Fruit fly (Drosophila melanogaster) whole organism, embryonic: ENCODE data around the gene CG14947.

ENCODE experiments used
- Abd-B ChIP-seq: fragments of 200-800 bp; sonication (Bioruptor generic); optimal IDR thresholded peaks from 2 replicates; lab custom pipeline; 2018; ENCODE audit warnings: missing biosample characterization, mild to moderate bottlenecking, missing genetic modification characterization, moderate library complexity
- Antp ChIP-seq: fragments of 200-800 bp; sonication (Bioruptor generic); optimal IDR thresholded peaks from 3 replicates; lab custom pipeline; 2016; ENCODE audit warnings: missing biosample characterization, missing genetic modification characterization
- Atf-2 ChIP-seq: fragments of 200-800 bp; sonication (Bioruptor generic); optimal IDR thresholded peaks from 2 replicates; lab custom pipeline; 2016; ENCODE audit warnings: missing biosample characterization, missing genetic modification characterization
- CG11560 ChIP-seq: fragments of 200-800 bp; sonication (Bioruptor generic); IDR thresholded peaks from 3 replicates; pipeline ENCODE4 v1.3.6; 2022; ENCODE audit warnings: missing biosample characterization, missing genetic modification characterization
- CG12236 ChIP-seq: fragments of 200-800 bp; sonication (Bioruptor generic); optimal IDR thresholded peaks from 2 replicates; lab custom pipeline; 2016; ENCODE audit warnings: missing biosample characterization, missing genetic modification characterization
- CG12659 ChIP-seq: fragments of 200-800 bp; sonication (Bioruptor generic); optimal IDR thresholded peaks from 3 replicates; lab custom pipeline; 2017; ENCODE audit warnings: mild to moderate bottlenecking, missing biosample characterization, missing genetic modification reagents, missing genetic modification characterization
- CG12769 ChIP-seq: fragments of 200-800 bp; sonication (Bioruptor generic); optimal IDR thresholded peaks from 2 replicates; lab custom pipeline; 2019; ENCODE audit warnings: missing biosample characterization, mild to moderate bottlenecking, missing genetic modification characterization, moderate library complexity
- CG13123 ChIP-seq: fragments of 200-800 bp; sonication (Bioruptor generic); optimal IDR thresholded peaks from 2 replicates; lab custom pipeline; 2016; ENCODE audit warnings: missing biosample characterization, missing genetic modification characterization
- CG15073 ChIP-seq: fragments of 200-800 bp; sonication (Bioruptor generic); optimal IDR thresholded peaks from 2 replicates; lab custom pipeline; 2016; ENCODE audit warnings: missing biosample characterization, missing genetic modification characterization
- CG17359 ChIP-seq: fragments of 200-800 bp; sonication (Bioruptor generic); optimal IDR thresholded peaks from 3 replicates; lab custom pipeline; 2018; ENCODE audit warnings: missing biosample characterization, mild to moderate bottlenecking, missing genetic modification characterization, moderate library complexity
- CG30431 ChIP-seq: fragments of 200-800 bp; sonication (Bioruptor generic); optimal IDR thresholded peaks from 2 replicates; lab custom pipeline; 2017; ENCODE audit warnings: missing biosample characterization, missing genetic modification characterization
- CG43689 ChIP-seq: fragments of 200-800 bp; sonication (Bioruptor generic); IDR thresholded peaks from 2 replicates; pipeline ENCODE4 v1.3.6; 2022; ENCODE audit warnings: missing biosample characterization, missing genetic modification characterization
- CG6765 ChIP-seq: fragments of 200-800 bp; sonication (Bioruptor generic); optimal IDR thresholded peaks from 3 replicates; lab custom pipeline; 2017; ENCODE audit warnings: missing biosample characterization, mild to moderate bottlenecking, missing genetic modification characterization
- CG7963 ChIP-seq: fragments of 200-800 bp; sonication (Bioruptor generic); IDR thresholded peaks from 3 replicates; pipeline ENCODE4 v1.3.6; 2022; ENCODE audit warnings: missing biosample characterization, missing genetic modification characterization; ENCODE audit not compliant: partially characterized antibody
- CG8290 ChIP-seq, 3 experiments: fragments of 200-800 bp; sonication (Bioruptor generic); optimal IDR thresholded peaks; 2 replicates each; lab custom pipeline; 2016 to 2019; ENCODE audit warnings: missing biosample characterization in 3 of 3, missing genetic modification characterization in 3 of 3, mild to moderate bottlenecking in 2 of 3, moderate library complexity in 1 of 3
- CG9215 ChIP-seq: fragments of 200-800 bp; sonication (Bioruptor generic); IDR thresholded peaks from 2 replicates; pipeline ENCODE4 v1.3.6; 2022; ENCODE audit warnings: missing biosample characterization, missing genetic modification characterization
- CG9727 ChIP-seq: fragments of 200-800 bp; sonication (Bioruptor generic); optimal IDR thresholded peaks from 3 replicates; lab custom pipeline; 2017; ENCODE audit warnings: missing biosample characterization, mild to moderate bottlenecking, missing genetic modification characterization
- Dek ChIP-seq: fragments of 200-800 bp; sonication (Bioruptor generic); optimal IDR thresholded peaks from 3 replicates; lab custom pipeline; 2019; ENCODE audit warnings: missing biosample characterization, mild to moderate bottlenecking, missing genetic modification characterization, moderate library complexity
- Doc3 ChIP-seq: fragments of 200-800 bp; sonication (Bioruptor generic); IDR thresholded peaks from 3 replicates; pipeline ENCODE4 v1.3.6; 2022; ENCODE audit warnings: missing biosample characterization, missing genetic modification characterization; ENCODE audit not compliant: partially characterized antibody
- E2f1 ChIP-seq: fragments of 200-800 bp; sonication (Bioruptor generic); IDR thresholded peaks from 2 replicates; pipeline ENCODE4 v1.3.6; 2022; ENCODE audit warnings: missing biosample characterization, missing genetic modification characterization
- E2f2 ChIP-seq: fragments of 200-800 bp; sonication (Bioruptor generic); IDR thresholded peaks from 2 replicates; pipeline ENCODE4 v1.3.6; 2022; ENCODE audit warnings: missing biosample characterization, missing genetic modification characterization
- Ets97D ChIP-seq: fragments of 200-800 bp; sonication (Bioruptor generic); optimal IDR thresholded peaks from 3 replicates; lab custom pipeline; 2016; ENCODE audit warnings: missing biosample characterization, missing genetic modification characterization
- Fer1 ChIP-seq: fragments of 200-800 bp; sonication (Bioruptor generic); optimal IDR thresholded peaks from 2 replicates; lab custom pipeline; 2017; ENCODE audit warnings: missing biosample characterization, mild to moderate bottlenecking, missing genetic modification characterization
- Hand ChIP-seq: fragments of 200-800 bp; sonication (Bioruptor generic); optimal IDR thresholded peaks from 2 replicates; lab custom pipeline; 2017; ENCODE audit warnings: mild to moderate bottlenecking, missing biosample characterization, missing genetic modification reagents, missing genetic modification characterization
- Hmr ChIP-seq: fragments of 200-800 bp; sonication (Bioruptor generic); optimal IDR thresholded peaks from 3 replicates; lab custom pipeline; 2017; ENCODE audit warnings: mild to moderate bottlenecking, missing biosample characterization, missing genetic modification reagents, missing genetic modification characterization
- Jarid2 ChIP-seq: fragments of 200-800 bp; sonication (Bioruptor generic); optimal IDR thresholded peaks from 3 replicates; lab custom pipeline; 2017; ENCODE audit warnings: mild to moderate bottlenecking, missing biosample characterization, missing genetic modification reagents, missing genetic modification characterization
- Sox100B ChIP-seq: fragments of 200-800 bp; sonication (Bioruptor generic); optimal IDR thresholded peaks from 3 replicates; lab custom pipeline; 2018; ENCODE audit warnings: missing biosample characterization, mild to moderate bottlenecking, missing genetic modification characterization
- Usf ChIP-seq: fragments of 200-800 bp; sonication (Bioruptor generic); optimal IDR thresholded peaks from 2 replicates; lab custom pipeline; 2017; ENCODE audit warnings: missing genotype, missing biosample characterization, missing genetic modification characterization
- Vsx1 ChIP-seq: fragments of 200-800 bp; sonication (Bioruptor generic); optimal IDR thresholded peaks from 2 replicates; lab custom pipeline; 2017; ENCODE audit warnings: missing biosample characterization, mild to moderate bottlenecking, missing genetic modification characterization, missing genetic modification reagents
- Xbp1 ChIP-seq: fragments of 200-800 bp; sonication (Bioruptor generic); optimal IDR thresholded peaks from 3 replicates; lab custom pipeline; 2016; ENCODE audit warnings: missing biosample characterization, mild to moderate bottlenecking, missing genetic modification characterization
- amos ChIP-seq: fragments of 200-800 bp; sonication (Bioruptor generic); IDR thresholded peaks from 2 replicates; pipeline ENCODE4 v1.3.6; 2022; ENCODE audit warnings: missing biosample characterization, missing genetic modification characterization; ENCODE audit not compliant: partially characterized antibody
- crol ChIP-seq: fragments of 200-800 bp; sonication (Bioruptor generic); IDR thresholded peaks from 2 replicates; pipeline ENCODE4 v1.3.6; 2022; ENCODE audit warnings: missing biosample characterization, missing genetic modification characterization
- cwo ChIP-seq: fragments of 200-800 bp; sonication (Bioruptor generic); optimal IDR thresholded peaks from 3 replicates; lab custom pipeline; 2017; ENCODE audit warnings: missing biosample characterization, missing genetic modification characterization, mild to moderate bottlenecking, moderate library complexity, missing genetic modification reagents
- dm ChIP-seq: fragments of 200-800 bp; sonication (Bioruptor generic); optimal IDR thresholded peaks from 3 replicates; lab custom pipeline; 2016; ENCODE audit warnings: missing biosample characterization, missing genetic modification characterization
- dysf ChIP-seq: fragments of 200-800 bp; sonication (Bioruptor generic); IDR thresholded peaks from 3 replicates; pipeline ENCODE4 v1.3.6; 2022; ENCODE audit warnings: missing biosample characterization, missing genetic modification characterization
- ems ChIP-seq: fragments of 200-800 bp; sonication (Bioruptor generic); optimal IDR thresholded peaks from 3 replicates; lab custom pipeline; 2016; ENCODE audit warnings: missing biosample characterization, missing genetic modification characterization
- fd96Cb ChIP-seq: fragments of 200-800 bp; sonication (Bioruptor generic); optimal IDR thresholded peaks from 2 replicates; lab custom pipeline; 2018; ENCODE audit warnings: missing biosample characterization, mild to moderate bottlenecking, missing genetic modification characterization, moderate library complexity
- klu ChIP-seq: fragments of 200-800 bp; sonication (Bioruptor generic); IDR thresholded peaks from 2 replicates; pipeline ENCODE4 v1.3.6; 2022; ENCODE audit warnings: missing biosample characterization, missing genetic modification characterization
- lab ChIP-seq: fragments of 200-800 bp; sonication (Bioruptor generic); optimal IDR thresholded peaks from 3 replicates; lab custom pipeline; 2017; ENCODE audit warnings: missing biosample characterization, missing genetic modification characterization, mild to moderate bottlenecking, moderate library complexity, missing genetic modification reagents
- peb ChIP-seq: fragments of 200-800 bp; sonication (Bioruptor generic); IDR thresholded peaks from 2 replicates; pipeline ENCODE4 v1.3.6; 2022; ENCODE audit warnings: missing biosample characterization, missing genetic modification characterization
- phol ChIP-seq: fragments of 200-800 bp; sonication (Bioruptor generic); optimal IDR thresholded peaks from 3 replicates; lab custom pipeline; 2018; ENCODE audit warnings: missing biosample characterization, mild to moderate bottlenecking, missing genetic modification characterization, moderate library complexity
- sd ChIP-seq: fragments of 200-800 bp; sonication (Bioruptor generic); optimal IDR thresholded peaks from 3 replicates; lab custom pipeline; 2018; ENCODE audit warnings: missing biosample characterization, mild to moderate bottlenecking, missing genetic modification characterization, moderate library complexity
- shn ChIP-seq: fragments of 200-800 bp; sonication (Bioruptor generic); optimal IDR thresholded peaks from 3 replicates; lab custom pipeline; 2016; ENCODE audit warnings: missing biosample characterization, missing genetic modification characterization
- sug ChIP-seq: fragments of 200-800 bp; optimal IDR thresholded peaks from 2 replicates; lab custom pipeline; 2019; ENCODE audit warnings: missing biosample characterization, mild to moderate bottlenecking, missing genetic modification characterization, moderate library complexity
- tap ChIP-seq: fragments of 200-800 bp; optimal IDR thresholded peaks from 3 replicates; lab custom pipeline; 2019; ENCODE audit warnings: missing biosample characterization, mild to moderate bottlenecking, missing genetic modification characterization, moderate library complexity
- trem ChIP-seq: fragments of 200-800 bp; optimal IDR thresholded peaks from 3 replicates; lab custom pipeline; 2019; ENCODE audit warnings: missing biosample characterization, mild to moderate bottlenecking, missing genetic modification characterization, moderate library complexity
- unc-4 ChIP-seq: fragments of 200-800 bp; sonication (Bioruptor generic); IDR thresholded peaks from 2 replicates; pipeline ENCODE4 v1.3.6; 2022; ENCODE audit warnings: missing biosample characterization, missing genetic modification characterization; ENCODE audit not compliant: partially characterized antibody
- wek ChIP-seq: fragments of 200-800 bp; sonication (Bioruptor generic); optimal IDR thresholded peaks from 3 replicates; lab custom pipeline; 2018; ENCODE audit warnings: missing biosample characterization, mild to moderate bottlenecking, missing genetic modification characterization, moderate library complexity
- yki ChIP-seq: fragments of >200 bp; optimal IDR thresholded peaks from 3 replicates; lab custom pipeline; 2018

The CG14947 gene

dm6 chr2L:12030552-12031131 lies 45.3 kb upstream of the CG14947 start (continued):
- no peak for TF ChIP-seq Abd-B (GFP tag; lab: Kevin White, UChicago)
- TF ChIP-seq CG9215 (GFP tag; lab: Robert Waterston, UW), result no peak
- no peak for TF ChIP-seq amos
- TF ChIP-seq Dek (tag; lab: Kevin White, UChicago), result no peak
- TF ChIP-seq dysf (GFP tag; lab: Robert Waterston, UW), result no peak
- TF ChIP-seq Atf-2, result no peak
- TF ChIP-seq CG6765 (GFP tag; lab: Kevin White, UChicago), result no peak
- TF ChIP-seq CG15073, result no peak
- no peak for TF ChIP-seq CG13123 (GFP tag; lab: Kevin White, UChicago)
- TF ChIP-seq sd (tag; lab: Kevin White, UChicago), result peak; percentile 87
- TF ChIP-seq Hand (GFP tag; lab: Kevin White, UChicago), result no peak
- TF ChIP-seq cwo (GFP tag; lab: Kevin White, UChicago), result peak; percentile 74
- no peak for TF ChIP-seq CG12769
- no peak for TF ChIP-seq CG8290 (GFP tag; optimal IDR thresholded peaks at IDR 0.05; lab: Kevin White, UChicago)
- TF ChIP-seq CG8290 (tag; optimal IDR thresholded peaks at IDR 0.05; lab: Kevin White, UChicago), result no peak
- TF ChIP-seq ems (GFP tag; lab: Kevin White, UChicago), result no peak
- TF ChIP-seq Antp, result no peak
- TF ChIP-seq E2f1 (GFP tag; lab: Robert Waterston, UW), result no peak
- no peak for TF ChIP-seq CG7963 (GFP tag; lab: Robert Waterston, UW)

- TF ChIP-seq CG9727 (no peak), klu (GFP tag; lab: Robert Waterston, UW) (no peak), CG30431 (no peak), wek (GFP tag; lab: Kevin White, UChicago) (no peak), tap (tag; lab: Kevin White, UChicago) (no peak), peb (no peak), CG12236 (no peak), lab (GFP tag; lab: Kevin White, UChicago) (no peak), Usf (GFP tag; lab: Kevin White, UChicago) (no peak), CG17359 (tag; lab: Kevin White, UChicago) (no peak), Antp (no peak), Hmr (GFP tag; lab: Kevin White, UChicago) (no peak), CG11560 (no peak), Vsx1 (no peak), yki (lab: Kevin White, UChicago) (no peak), shn (GFP tag; lab: Kevin White, UChicago) (no peak), Jarid2 (GFP tag; lab: Kevin White, UChicago) (no peak), crol (GFP tag; lab: Robert Waterston, UW) (no peak), fd96Cb (no peak), Sox100B (GFP tag; lab: Kevin White, UChicago) (no peak)
- TF ChIP-seq, all 482 proteins: peak for 0
Measured at dm6 chr2L:12033890-12034289, 42.0 kb upstream of the CG14947 start, which contains the start of gene CG18788. CG18788 (plus strand) TSS chr2L:12034190.

- no peak for TF ChIP-seq wek (GFP tag; lab: Kevin White, UChicago)
- TF ChIP-seq dm (GFP tag; lab: Kevin White, UChicago), result peak; percentile 56
- TF ChIP-seq CG12659, result peak; percentile 32
- TF ChIP-seq Xbp1 (GFP tag; lab: Kevin White, UChicago), result no peak
- TF ChIP-seq unc-4 (GFP tag; lab: Robert Waterston, UW), result peak; percentile 58; the same call in 1 of the 2 replicates
- peak; percentile 17 for TF ChIP-seq Ets97D (GFP tag; lab: Kevin White, UChicago)
- TF ChIP-seq CG43689, result no peak
- peak; percentile 88 for TF ChIP-seq sug (tag; lab: Kevin White, UChicago)
- peak; percentile 21 for TF ChIP-seq Fer1
- TF ChIP-seq phol (tag; lab: Kevin White, UChicago), result peak; percentile 3
- TF ChIP-seq trem (tag; lab: Kevin White, UChicago), result peak; percentile 38
- peak; percentile 44; the same call in 1 of the 3 replicates for TF ChIP-seq Doc3 (GFP tag; lab: Robert Waterston, UW)
- TF ChIP-seq E2f2, result peak; percentile 53
Measured at dm6 chr2L:12038177-12038581, 37.7 kb upstream of the CG14947 start, which contains the start of gene Tom70. Tom70 (minus strand) TSS chr2L:12038511.
